Fruit fly (Drosophila melanogaster) whole organism, embryonic: ENCODE results near the gene Mfe2.
A peak's percentile ranks its signal among the peaks of the same experiment; 100 is the strongest.

Experiments used
- Ada2b ChIP-seq: fragments of 200-800 bp; sonication (Bioruptor generic); IDR thresholded peaks from 2 replicates; pipeline ENCODE4 v1.3.6; 2022; ENCODE audit warnings: missing biosample characterization, missing genetic modification characterization
- B-H2 ChIP-seq: fragments of 200-800 bp; sonication (Bioruptor generic); optimal IDR thresholded peaks from 2 replicates; lab custom pipeline; 2018; ENCODE audit warnings: missing biosample characterization, mild to moderate bottlenecking, missing genetic modification characterization
- CG10654 ChIP-seq: fragments of 200-800 bp; sonication (Bioruptor generic); optimal IDR thresholded peaks from 2 replicates; lab custom pipeline; 2016; ENCODE audit warnings: missing biosample characterization, missing genetic modification characterization
- CG10959 ChIP-seq: fragments of 200-800 bp; sonication (Bioruptor generic); IDR thresholded peaks from 2 replicates; pipeline ENCODE4 v1.3.6; 2022; ENCODE audit warnings: missing biosample characterization, missing genetic modification characterization
- CG12155 ChIP-seq: fragments of 200-800 bp; sonication (Bioruptor generic); optimal IDR thresholded peaks from 3 replicates; lab custom pipeline; 2016; ENCODE audit warnings: missing biosample characterization, missing genetic modification characterization
- CG12659 ChIP-seq: fragments of 200-800 bp; sonication (Bioruptor generic); optimal IDR thresholded peaks from 3 replicates; lab custom pipeline; 2017; ENCODE audit warnings: mild to moderate bottlenecking, missing biosample characterization, missing genetic modification reagents, missing genetic modification characterization
- CG13123 ChIP-seq: fragments of 200-800 bp; sonication (Bioruptor generic); optimal IDR thresholded peaks from 2 replicates; lab custom pipeline; 2016; ENCODE audit warnings: missing biosample characterization, missing genetic modification characterization
- CG15514 ChIP-seq: fragments of 200-800 bp; sonication (Bioruptor generic); optimal IDR thresholded peaks from 3 replicates; lab custom pipeline; 2017; ENCODE audit warnings: missing biosample characterization, missing genetic modification characterization, mild to moderate bottlenecking, moderate library complexity, missing genetic modification reagents
- CG16815 ChIP-seq: fragments of 200-800 bp; sonication (Bioruptor generic); optimal IDR thresholded peaks from 3 replicates; lab custom pipeline; 2017; ENCODE audit warnings: missing biosample characterization, mild to moderate bottlenecking, missing genetic modification characterization
- CG2199 ChIP-seq: fragments of 200-800 bp; sonication (Bioruptor generic); IDR thresholded peaks from 3 replicates; pipeline ENCODE4 v1.3.6; 2022; ENCODE audit warnings: missing biosample characterization, missing genetic modification characterization
- CG31441 ChIP-seq: fragments of 200-800 bp; sonication (Bioruptor generic); IDR thresholded peaks from 2 replicates; pipeline ENCODE4 v1.3.6; 2022; ENCODE audit warnings: missing biosample characterization, missing genetic modification characterization
- CG33213 ChIP-seq: fragments of 200-800 bp; sonication (Bioruptor generic); optimal IDR thresholded peaks from 3 replicates; lab custom pipeline; 2016; ENCODE audit warnings: missing biosample characterization, missing genetic modification characterization
- CG42726 ChIP-seq: fragments of 200-800 bp; sonication (Bioruptor generic); IDR thresholded peaks from 2 replicates; pipeline ENCODE4 v1.3.6; 2022; ENCODE audit warnings: missing biosample characterization, missing genetic modification characterization; ENCODE audit not compliant: partially characterized antibody
- CG6272 ChIP-seq: fragments of 200-800 bp; sonication (Bioruptor generic); IDR thresholded peaks from 2 replicates; pipeline ENCODE4 v1.3.6; 2022; ENCODE audit warnings: missing biosample characterization, missing genetic modification characterization
- CG7928 ChIP-seq: fragments of 200-800 bp; sonication (Bioruptor generic); optimal IDR thresholded peaks from 2 replicates; lab custom pipeline; 2017; ENCODE audit warnings: missing biosample characterization, mild to moderate bottlenecking, missing genetic modification characterization
- CG8388 ChIP-seq: fragments of 200-800 bp; sonication (Bioruptor generic); optimal IDR thresholded peaks from 2 replicates; lab custom pipeline; 2019; ENCODE audit warnings: missing biosample characterization, mild to moderate bottlenecking, missing genetic modification characterization, moderate library complexity
- CG9876 ChIP-seq: fragments of 200-800 bp; sonication (Bioruptor generic); optimal IDR thresholded peaks from 2 replicates; lab custom pipeline; 2016; ENCODE audit warnings: missing biosample characterization, missing genetic modification characterization
- CG9932 ChIP-seq: fragments of 200-800 bp; sonication (Bioruptor generic); IDR thresholded peaks from 2 replicates; pipeline ENCODE4 v1.3.6; 2022; ENCODE audit warnings: missing biosample characterization, missing genetic modification characterization
- CHES-1-like ChIP-seq: fragments of 200-800 bp; sonication (Bioruptor generic); optimal IDR thresholded peaks from 2 replicates; lab custom pipeline; 2016; ENCODE audit warnings: missing biosample characterization, missing genetic modification characterization
- Camta ChIP-seq: fragments of 200-800 bp; sonication (Bioruptor generic); optimal IDR thresholded peaks from 2 replicates; lab custom pipeline; 2016; ENCODE audit warnings: missing biosample characterization, missing genetic modification characterization
- Lhr ChIP-seq: fragments of 200-800 bp; sonication (Bioruptor generic); optimal IDR thresholded peaks from 3 replicates; lab custom pipeline; 2017; ENCODE audit warnings: mild to moderate bottlenecking, missing biosample characterization, missing genetic modification reagents, missing genetic modification characterization
- Myb ChIP-seq: fragments of 200-800 bp; sonication (Bioruptor generic); optimal IDR thresholded peaks from 2 replicates; lab custom pipeline; 2016; ENCODE audit warnings: missing biosample characterization, missing genetic modification characterization
- NC2β ChIP-seq: fragments of 200-800 bp; sonication (Bioruptor generic); optimal IDR thresholded peaks from 2 replicates; lab custom pipeline; 2016; ENCODE audit warnings: missing biosample characterization, missing genetic modification characterization
- Nf-YA ChIP-seq: fragments of 200-800 bp; sonication (Bioruptor generic); IDR thresholded peaks from 2 replicates; pipeline ENCODE4 v1.3.6; 2022; ENCODE audit warnings: missing biosample characterization, missing genetic modification characterization
- Ptx1 ChIP-seq: fragments of 200-800 bp; sonication (Bioruptor generic); IDR thresholded peaks from 2 replicates; pipeline ENCODE4 v1.3.6; 2022; ENCODE audit warnings: missing biosample characterization, missing genetic modification characterization
- Trl ChIP-seq, 3 experiments: fragments of >200 bp in 2 of 3; fragments of 200-800 bp in 1 of 3; sonication (Bioruptor generic) in 1 of 3; optimal IDR thresholded peaks; 2 replicates in 1 of 3; 3 replicates in 2 of 3; lab custom pipeline; 2016 to 2017; ENCODE audit warnings: missing biosample characterization in 1 of 3, missing genetic modification characterization in 1 of 3
- aop ChIP-seq: fragments of 200-800 bp; sonication (Bioruptor generic); IDR thresholded peaks from 2 replicates; pipeline ENCODE4 v1.3.6; 2022; ENCODE audit warnings: missing biosample characterization, missing genetic modification characterization
- ase ChIP-seq: fragments of 200-800 bp; sonication (Bioruptor generic); IDR thresholded peaks from 3 replicates; pipeline ENCODE4 v1.3.6; 2022; ENCODE audit warnings: missing biosample characterization, missing genetic modification characterization
- ato ChIP-seq: fragments of 200-800 bp; sonication (Bioruptor generic); IDR thresholded peaks from 2 replicates; pipeline ENCODE4 v1.3.6; 2022; ENCODE audit warnings: missing biosample characterization, missing genetic modification characterization; ENCODE audit not compliant: partially characterized antibody
- chinmo ChIP-seq: fragments of 200-800 bp; sonication (Bioruptor generic); IDR thresholded peaks from 4 replicates; pipeline ENCODE4 v1.3.6; 2022; ENCODE audit warnings: missing biosample characterization, missing genetic modification characterization; ENCODE audit not compliant: partially characterized antibody
- crc ChIP-seq: fragments of 200-800 bp; sonication (Bioruptor generic); optimal IDR thresholded peaks from 2 replicates; lab custom pipeline; 2016; ENCODE audit warnings: missing biosample characterization, missing genetic modification characterization
- croc ChIP-seq: fragments of 200-800 bp; sonication (Bioruptor generic); conservative IDR thresholded peaks from 3 replicates; pipeline ENCODE4 v1.3.6; 2022; ENCODE audit warnings: missing biosample characterization, missing genetic modification characterization
- dan ChIP-seq: fragments of 200-800 bp; sonication (Bioruptor generic); IDR thresholded peaks from 2 replicates; pipeline ENCODE4 v1.3.6; 2022; ENCODE audit warnings: missing biosample characterization, missing genetic modification characterization
- dm ChIP-seq: fragments of 200-800 bp; sonication (Bioruptor generic); optimal IDR thresholded peaks from 3 replicates; lab custom pipeline; 2016; ENCODE audit warnings: missing biosample characterization, missing genetic modification characterization
- dpn ChIP-seq, 2 experiments: fragments of 200-800 bp; sonication (Bioruptor generic); optimal IDR thresholded peaks; 3 replicates each; lab custom pipeline; 2016; ENCODE audit warnings: missing biosample characterization in 2 of 2, missing genetic modification characterization in 2 of 2
- fd64A ChIP-seq: fragments of 200-800 bp; sonication (Bioruptor generic); optimal IDR thresholded peaks from 3 replicates; lab custom pipeline; 2018; ENCODE audit warnings: missing biosample characterization, mild to moderate bottlenecking, missing genetic modification characterization
- fru ChIP-seq: fragments of >200 bp; optimal IDR thresholded peaks from 2 replicates; lab custom pipeline; 2017
- gro ChIP-seq: fragments of 200-800 bp; sonication (Bioruptor generic); optimal IDR thresholded peaks from 2 replicates; lab custom pipeline; 2016; ENCODE audit warnings: missing biosample characterization, missing genetic modification characterization
- peb ChIP-seq: fragments of 200-800 bp; sonication (Bioruptor generic); IDR thresholded peaks from 2 replicates; pipeline ENCODE4 v1.3.6; 2022; ENCODE audit warnings: missing biosample characterization, missing genetic modification characterization
- prd ChIP-seq, 3 experiments: fragments of >200 bp in 2 of 3; fragments of 200-800 bp in 1 of 3; sonication (Bioruptor generic) in 1 of 3; optimal IDR thresholded peaks in 2 of 3; IDR thresholded peaks in 1 of 3; 2 replicates in 2 of 3; 3 replicates in 1 of 3; pipeline versions ENCODE4 v1.3.6 to Lab custom; 2017 to 2022; ENCODE audit warnings: missing biosample characterization in 1 of 3, missing genetic modification characterization in 1 of 3
- pum ChIP-seq: fragments of 200-800 bp; sonication (Bioruptor generic); optimal IDR thresholded peaks from 2 replicates; lab custom pipeline; 2016; ENCODE audit warnings: missing biosample characterization, missing genetic modification characterization
- ro ChIP-seq: fragments of 200-800 bp; sonication (Bioruptor generic); IDR thresholded peaks from 2 replicates; pipeline ENCODE4 v1.3.6; 2022; ENCODE audit warnings: missing biosample characterization, missing genetic modification characterization
- slp2 ChIP-seq: fragments of 200-800 bp; sonication (Bioruptor generic); optimal IDR thresholded peaks from 2 replicates; lab custom pipeline; 2016; ENCODE audit warnings: missing biosample characterization, missing genetic modification characterization
- sna ChIP-seq: fragments of 200-800 bp; sonication (Bioruptor generic); IDR thresholded peaks from 2 replicates; pipeline ENCODE4 v1.3.6; 2022; ENCODE audit warnings: missing biosample characterization, missing genetic modification characterization; ENCODE audit not compliant: partially characterized antibody
- stc ChIP-seq: fragments of 200-800 bp; sonication (Bioruptor generic); IDR thresholded peaks from 2 replicates; pipeline ENCODE4 v1.3.6; 2022; ENCODE audit warnings: missing biosample characterization, missing genetic modification characterization
- tin ChIP-seq: fragments of 200-800 bp; sonication (Bioruptor generic); optimal IDR thresholded peaks from 3 replicates; lab custom pipeline; 2016; ENCODE audit warnings: missing biosample characterization, missing genetic modification characterization
- trh ChIP-seq: fragments of 200-800 bp; sonication (Bioruptor generic); optimal IDR thresholded peaks from 2 replicates; lab custom pipeline; 2016; ENCODE audit warnings: missing biosample characterization, missing genetic modification characterization
- tup ChIP-seq: fragments of 200-800 bp; sonication (Bioruptor generic); optimal IDR thresholded peaks from 2 replicates; lab custom pipeline; 2016; ENCODE audit warnings: missing biosample characterization, mild to moderate bottlenecking, missing genetic modification characterization, moderate library complexity
- unc-4 ChIP-seq: fragments of 200-800 bp; sonication (Bioruptor generic); IDR thresholded peaks from 2 replicates; pipeline ENCODE4 v1.3.6; 2022; ENCODE audit warnings: missing biosample characterization, missing genetic modification characterization; ENCODE audit not compliant: partially characterized antibody

Gene Mfe2

DNA sequence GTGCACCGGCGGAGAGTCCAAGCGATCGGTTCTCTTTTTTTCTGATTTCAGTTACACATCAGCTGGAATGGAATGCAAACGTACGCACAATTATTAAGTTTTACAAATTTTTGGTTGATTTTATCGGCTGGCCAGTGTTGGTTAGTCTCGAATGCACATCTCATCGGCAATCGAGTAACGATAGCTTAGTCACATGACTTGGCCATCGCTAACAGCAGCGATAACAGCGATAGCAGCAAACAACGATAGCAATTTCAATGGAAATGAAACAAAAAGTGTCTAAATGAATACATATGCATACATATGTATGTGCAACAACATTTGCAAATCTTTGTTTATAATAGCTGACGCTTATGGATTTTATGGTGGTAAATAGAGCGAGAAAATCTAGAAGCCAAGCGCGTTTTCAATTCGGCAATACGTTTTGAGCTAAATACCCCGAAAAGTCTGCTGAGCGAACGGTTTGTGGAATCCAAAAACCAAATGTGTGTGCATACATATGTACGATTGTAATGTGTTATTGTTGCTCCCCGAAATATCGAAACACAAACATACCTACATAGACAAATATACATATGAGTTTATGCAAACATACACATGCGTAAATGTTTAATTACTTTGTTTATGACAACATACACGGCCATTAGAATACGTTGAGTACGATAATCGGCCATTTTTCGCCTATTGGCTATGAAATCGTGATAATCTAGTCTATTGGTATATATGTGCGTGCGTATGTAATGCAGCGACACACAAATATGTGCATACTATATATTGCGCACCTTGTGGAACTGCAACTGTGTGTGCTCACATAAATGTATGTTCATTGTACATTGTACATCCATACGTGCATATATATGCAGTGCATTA lies 25.9 kb downstream of the Mfe2 start, which contains the start of gene CG3632 (continued):
- TF ChIP-seq CG9932 (GFP tag; lab: Robert Waterston, UW): peak; percentile 86
- TF ChIP-seq unc-4 (GFP tag; lab: Robert Waterston, UW): peak; percentile 78
- TF ChIP-seq aop (GFP tag; lab: Robert Waterston, UW): no peak
- peak; percentile 53 for TF ChIP-seq CG12155 (GFP tag; lab: Kevin White, UChicago)
- no peak for TF ChIP-seq crc (GFP tag; lab: Kevin White, UChicago)
- TF ChIP-seq Ptx1 (GFP tag; lab: Robert Waterston, UW): no peak; the same call in none of the 2 replicates
- no peak for TF ChIP-seq trh (GFP tag; lab: Kevin White, UChicago)
- no peak for TF ChIP-seq fd64A (GFP tag; lab: Kevin White, UChicago)
- no peak for TF ChIP-seq fru
- peak; percentile 50 for TF ChIP-seq CG6272
- TF ChIP-seq gro (GFP tag; lab: Kevin White, UChicago): peak; percentile 64
- TF ChIP-seq CG9876 (GFP tag; lab: Kevin White, UChicago): no peak
- peak; percentile 41 for TF ChIP-seq Camta
- TF ChIP-seq sna (GFP tag; lab: Robert Waterston, UW): peak; percentile 56; the same call in 1 of the 2 replicates
- peak; percentile 54 for TF ChIP-seq Myb (GFP tag; lab: Kevin White, UChicago)
- TF ChIP-seq CG8388: peak; percentile 18
- peak; percentile 88; the same call in 3 of the 4 replicates for TF ChIP-seq chinmo (GFP tag; lab: Robert Waterston, UW)
- peak; percentile 51 for TF ChIP-seq tin (GFP tag; lab: Kevin White, UChicago)
- TF ChIP-seq prd (optimal IDR thresholded peaks at IDR 0.05; lab: Kevin White, UChicago): no peak
- no peak for TF ChIP-seq prd (GFP tag; IDR thresholded peaks at IDR 0.05; lab: Robert Waterston, UW)
- TF ChIP-seq CG7928: peak; percentile 58
- TF ChIP-seq Nf-YA (GFP tag; lab: Robert Waterston, UW): no peak
- peak; percentile 20 for TF ChIP-seq CG10654 (GFP tag; lab: Kevin White, UChicago)
- no peak for TF ChIP-seq CG31441
- TF ChIP-seq CG13123 (GFP tag; lab: Kevin White, UChicago): no peak
- peak; percentile 74; the same call in 1 of the 2 replicates for TF ChIP-seq CG42726
- TF ChIP-seq dpn (GFP tag; optimal IDR thresholded peaks at IDR 0.05; lab: Kevin White, UChicago): peak; percentile 59 to 65
- TF ChIP-seq CG33213 (GFP tag; lab: Kevin White, UChicago): peak; percentile 32
- no peak for TF ChIP-seq Ada2b (GFP tag; lab: Robert Waterston, UW)
- no peak for TF ChIP-seq Trl (optimal IDR thresholded peaks at IDR 0.05; lab: Kevin White, UChicago)
- peak; percentile 44 for TF ChIP-seq Trl (GFP tag; optimal IDR thresholded peaks at IDR 0.05; lab: Kevin White, UChicago)
- TF ChIP-seq CG15514 (GFP tag; lab: Kevin White, UChicago): peak; percentile 79
- no peak for TF ChIP-seq CG16815 (GFP tag; lab: Kevin White, UChicago)
- peak; percentile 20 for TF ChIP-seq pum (GFP tag; lab: Kevin White, UChicago)
- TF ChIP-seq Lhr (GFP tag; lab: Kevin White, UChicago): peak; percentile 12
- no peak for TF ChIP-seq stc
- TF ChIP-seq CG12659 (GFP tag; lab: Kevin White, UChicago): peak; percentile 78
- no peak for TF ChIP-seq dan (GFP tag; lab: Robert Waterston, UW)
- TF ChIP-seq CG10959: no peak
- TF ChIP-seq ase (GFP tag; lab: Robert Waterston, UW): no peak
- TF ChIP-seq slp2 (GFP tag; lab: Kevin White, UChicago): peak; percentile 7
- no peak for TF ChIP-seq ro (GFP tag; lab: Robert Waterston, UW)
- TF ChIP-seq NC2β (GFP tag; lab: Kevin White, UChicago): peak; percentile 27
- TF ChIP-seq CHES-1-like (GFP tag; lab: Kevin White, UChicago): peak; percentile 39
- no peak for TF ChIP-seq peb (GFP tag; lab: Robert Waterston, UW)
- no peak for TF ChIP-seq tup (GFP tag; lab: Kevin White, UChicago)
- peak; percentile 58 for TF ChIP-seq B-H2 (GFP tag; lab: Kevin White, UChicago)
- no peak for TF ChIP-seq croc (GFP tag; lab: Robert Waterston, UW)
- TF ChIP-seq dm (GFP tag; lab: Kevin White, UChicago): peak; percentile 23
- peak; percentile 87 for TF ChIP-seq ato (GFP tag; lab: Robert Waterston, UW)
- TF ChIP-seq CG2199 (GFP tag; lab: Robert Waterston, UW): 0 out of 3 replicates have a peak, but pooled peaks have one; percentile 66
